Worm (Caenorhabditis elegans) whole organism, L1 larva: ENCODE data around the gene W02D7.8.

Source experiments
- C16A3.4 ChIP-seq: fragments of 150-350 bp; optimal IDR thresholded peaks from 2 replicates; lab custom pipeline; 2014; ENCODE audit warnings: missing biosample characterization, missing genetic modification characterization
- dpl-1 ChIP-seq, 3 experiments: fragments of 150-350 bp in 2 of 3; sonication (generic microtip) in 1 of 3; optimal IDR thresholded peaks; 2 replicates each; lab custom pipeline; 2014 to 2017; ENCODE audit warnings: missing biosample characterization in 3 of 3, missing genetic modification characterization in 3 of 3, missing genetic modification reagents in 3 of 3
- egl-27 ChIP-seq, 2 experiments: fragments of 150-350 bp in 1 of 2; sonication (generic microtip); optimal IDR thresholded peaks; 3 replicates each; lab custom pipeline; 2017 to 2018; ENCODE audit warnings: missing biosample characterization in 2 of 2, missing genetic modification characterization in 2 of 2, missing genetic modification reagents in 2 of 2
- ets-5 ChIP-seq: fragments of 200-800 bp; sonication (Bioruptor generic); IDR thresholded peaks from 2 replicates; pipeline ENCODE4 v1.3.6; 2022; ENCODE audit warnings: missing genetic modification characterization, missing compliant biosample characterization
- lin-35 ChIP-seq, 2 experiments: fragments of 150-350 bp; optimal IDR thresholded peaks; 2 replicates each; lab custom pipeline; 2014; ENCODE audit warnings: missing biosample characterization in 2 of 2, missing genetic modification characterization in 2 of 2, missing genetic modification reagents in 2 of 2
- nhr-71 ChIP-seq: sonication (generic microtip); optimal IDR thresholded peaks from 2 replicates; lab custom pipeline; 2016; ENCODE audit warnings: mild to moderate bottlenecking, missing genetic modification characterization, moderate library complexity, missing compliant biosample characterization
- pag-3 ChIP-seq: sonication (generic microtip); optimal IDR thresholded peaks from 2 replicates; lab custom pipeline; 2017; ENCODE audit warnings: missing genetic modification characterization, mild to moderate bottlenecking, missing compliant biosample characterization, antibody characterized with exemption, borderline replicate concordance; ENCODE audit not compliant: insufficient read depth
- unc-62 ChIP-seq: fragments of 150-350 bp; optimal IDR thresholded peaks from 2 replicates; lab custom pipeline; 2014; ENCODE audit warnings: missing biosample characterization, missing genetic modification reagents, missing genetic modification characterization

ce11 chrV:8327080-8327479 lies 20.8 kb upstream of the W02D7.8 start:
- no peak for TF ChIP-seq ets-5 (GFP tag; lab: Robert Waterston, UW)
- TF ChIP-seq dpl-1 (GFP tag; optimal IDR thresholded peaks at IDR 0.05; lab: Kevin White, UChicago), result no peak
- TF ChIP-seq unc-62 (GFP tag; lab: Kevin White, UChicago), result no peak
- TF ChIP-seq C16A3.4, result no peak
- no peak for TF ChIP-seq lin-35 (GFP tag; optimal IDR thresholded peaks at IDR 0.05; lab: Kevin White, UChicago)
- TF ChIP-seq pag-3 (tag; lab: Kevin White, UChicago), result no peak
- no peak for TF ChIP-seq egl-27 (tag; optimal IDR thresholded peaks at IDR 0.05; lab: Kevin White, UChicago)
- no peak for TF ChIP-seq nhr-71
